Worm (Caenorhabditis elegans): Measurements from ENCODE around the gene ldb-1.

- no peak for TF ChIP-seq unc-62 (GFP tag; optimal IDR thresholded peaks at IDR 0.05)
- no peak for TF ChIP-seq ztf-11 (tag; optimal IDR thresholded peaks at IDR 0.05)
- no peak for TF ChIP-seq nhr-12 (tag; optimal IDR thresholded peaks at IDR 0.05)
- TF ChIP-seq flh-1 (GFP tag; optimal IDR thresholded peaks at IDR 0.05), result no peak
- no peak for TF ChIP-seq ceh-83 (GFP tag; optimal IDR thresholded peaks at IDR 0.05)
- no peak for TF ChIP-seq snpc-4 (tag; optimal IDR thresholded peaks at IDR 0.05)
- TF ChIP-seq unc-39 (tag; optimal IDR thresholded peaks at IDR 0.05), result no peak
- no peak for TF ChIP-seq M03D4.4 (tag; optimal IDR thresholded peaks at IDR 0.05)
- no peak for TF ChIP-seq sem-2 (GFP tag; optimal IDR thresholded peaks at IDR 0.05)
- peak; percentile 38 for TF ChIP-seq ces-1 (GFP tag; optimal IDR thresholded peaks at IDR 0.05)
- TF ChIP-seq sptf-1 (tag; optimal IDR thresholded peaks at IDR 0.05), result no peak
Measured at ce11 chrX:10979186-10979585, 49.5 kb upstream of the ldb-1 start, which contains the start of gene pxn-2.

Measured in whole organism, mixed stage, embryonic.